Fruit fly (Drosophila melanogaster): ENCODE measurements around the gene CG5646.
A peak's percentile ranks its signal among the peaks of the same experiment; 100 is the strongest.

The CG5646 gene

DNA sequence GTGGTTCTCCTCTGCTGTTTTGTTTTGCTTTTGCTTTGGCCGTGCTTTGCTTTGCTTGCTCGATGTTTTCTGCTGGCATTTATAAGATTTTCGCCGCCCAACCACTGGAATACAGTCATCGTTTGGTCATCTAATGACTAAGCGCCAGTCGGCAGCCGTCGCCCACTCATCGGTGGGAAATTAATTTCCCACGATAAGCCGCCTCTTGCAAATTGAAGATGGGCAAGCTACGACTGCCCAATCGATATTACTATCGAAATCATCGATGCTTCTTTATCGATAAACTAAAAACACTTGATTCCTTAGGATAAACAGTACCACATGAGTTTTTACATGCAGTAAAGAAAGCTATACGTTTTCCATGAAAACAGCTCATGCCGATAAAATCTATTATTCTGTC, 9.6 kb upstream of the CG5646 start (continued):
- TF ChIP-seq CG1233 (GFP tag; optimal IDR thresholded peaks at IDR 0.05) (no peak), CG1024 (GFP tag; IDR thresholded peaks at IDR 0.05) (no peak), Lhr (GFP tag; optimal IDR thresholded peaks at IDR 0.05) (no peak), CG13287 (GFP tag; IDR thresholded peaks at IDR 0.05; ENCODE audit: partially characterized antibody) (peak; percentile 65), CG15514 (GFP tag; optimal IDR thresholded peaks at IDR 0.05) (no peak), CG12942 (GFP tag; optimal IDR thresholded peaks at IDR 0.05) (no peak), amos (GFP tag; IDR thresholded peaks at IDR 0.05; ENCODE audit: partially characterized antibody) (peak; percentile 25; the same call in 1 of the 2 replicates), CG6254 (GFP tag; optimal IDR thresholded peaks at IDR 0.05) (no peak), pho (GFP tag; optimal IDR thresholded peaks at IDR 0.05) (no peak), CG34224 (GFP tag; IDR thresholded peaks at IDR 0.05; ENCODE audit: partially characterized antibody) (0 out of 3 replicates have a peak, but pooled peaks have one; percentile 12), CG10274 (GFP tag; optimal IDR thresholded peaks at IDR 0.05) (no peak), BEAF-32 (GFP tag; optimal IDR thresholded peaks at IDR 0.05) (peak; percentile 27), pita (GFP tag; optimal IDR thresholded peaks at IDR 0.05) (no peak), CG12104 (GFP tag; optimal IDR thresholded peaks at IDR 0.05) (no peak), CG10321 (GFP tag; IDR thresholded peaks at IDR 0.05) (no peak), CG11456 (GFP tag; IDR thresholded peaks at IDR 0.05) (no peak), Stat92E (GFP tag; optimal IDR thresholded peaks at IDR 0.05) (no peak), emc (GFP tag; optimal IDR thresholded peaks at IDR 0.05) (no peak), Dll (GFP tag; IDR thresholded peaks at IDR 0.05; ENCODE audit: partially characterized antibody) (0 out of 4 replicates have a peak, but pooled peaks have one; percentile 34), btn (GFP tag; optimal IDR thresholded peaks at IDR 0.05) (no peak), CG6791 (GFP tag; IDR thresholded peaks at IDR 0.05; ENCODE audit: partially characterized antibody) (no peak), CG3995 (GFP tag; optimal IDR thresholded peaks at IDR 0.05) (no peak), CG14050 (GFP tag; IDR thresholded peaks at IDR 0.05) (no peak), wor (GFP tag; IDR thresholded peaks at IDR 0.05) (no peak), CG12769 (tag; optimal IDR thresholded peaks at IDR 0.05) (peak; percentile 41), Dp (GFP tag; optimal IDR thresholded peaks at IDR 0.05) (no peak), CG3726 (GFP tag; IDR thresholded peaks at IDR 0.05) (no peak), tio (GFP tag; optimal IDR thresholded peaks at IDR 0.05) (no peak), CG10366 (GFP tag; IDR thresholded peaks at IDR 0.05) (no peak), gfzf (GFP tag; optimal IDR thresholded peaks at IDR 0.05) (no peak), CG8359 (GFP tag; optimal IDR thresholded peaks at IDR 0.05; ENCODE audit: borderline replicate concordance) (no peak), dati (GFP tag; IDR thresholded peaks at IDR 0.05) (no peak), kni (GFP tag; optimal IDR thresholded peaks at IDR 0.05) (no peak), unc-4 (GFP tag; IDR thresholded peaks at IDR 0.05; ENCODE audit: partially characterized antibody) (peak; percentile 52), CG12744 (GFP tag; optimal IDR thresholded peaks at IDR 0.05) (no peak), knrl (GFP tag; IDR thresholded peaks at IDR 0.05; ENCODE audit: partially characterized antibody) (no peak), fd3F (GFP tag; optimal IDR thresholded peaks at IDR 0.05) (no peak), sens (GFP tag) (peak; percentile 63), HLH3B (GFP tag; IDR thresholded peaks at IDR 0.05) (no peak), CG17912 (GFP tag; optimal IDR thresholded peaks at IDR 0.05) (no peak), Sry-β (GFP tag; optimal IDR thresholded peaks at IDR 0.05) (no peak), CG18262 (tag; optimal IDR thresholded peaks at IDR 0.05) (no peak), CG1602 (GFP tag; optimal IDR thresholded peaks at IDR 0.05) (no peak), MESR4 (GFP tag; optimal IDR thresholded peaks at IDR 0.05) (no peak), wdn (GFP tag; IDR thresholded peaks at IDR 0.05) (no peak), nerfin-2 (GFP tag; IDR thresholded peaks at IDR 0.05; ENCODE audit: partially characterized antibody) (no peak), CG7271 (tag; optimal IDR thresholded peaks at IDR 0.05) (no peak), Dref (GFP tag; IDR thresholded peaks at IDR 0.05) (peak; percentile 51), CG2875 (GFP tag; optimal IDR thresholded peaks at IDR 0.05) (no peak), row (GFP tag; IDR thresholded peaks at IDR 0.05) (no peak)

Data from whole organism, embryonic.